Fruit fly (Drosophila melanogaster) whole organism, wandering third instar larva: ENCODE results near the gene Lnk.

Source experiments
- Abd-B ChIP-seq: fragments of >200 bp; optimal IDR thresholded peaks from 2 replicates; lab custom pipeline; 2017; ENCODE audit warnings: missing biosample characterization, missing genetic modification characterization
- CG32264 ChIP-seq: fragments of 200-800 bp; sonication (Bioruptor generic); optimal IDR thresholded peaks from 2 replicates; lab custom pipeline; 2016; ENCODE audit warnings: missing biosample characterization, missing genetic modification characterization
- CG9705 ChIP-seq: fragments of 200-800 bp; sonication (Bioruptor generic); optimal IDR thresholded peaks from 2 replicates; lab custom pipeline; 2018; ENCODE audit warnings: missing biosample characterization, mild to moderate bottlenecking, missing genetic modification characterization
- CrebA ChIP-seq: fragments of 200-800 bp; sonication (Bioruptor generic); optimal IDR thresholded peaks from 2 replicates; lab custom pipeline; 2016; ENCODE audit warnings: missing biosample characterization, mild to moderate bottlenecking, missing genetic modification characterization, borderline replicate concordance
- Dfd ChIP-seq: fragments of >200 bp; optimal IDR thresholded peaks from 2 replicates; lab custom pipeline; 2017; ENCODE audit warnings: missing biosample characterization, missing genetic modification characterization
- Dif ChIP-seq: fragments of 200-275, 200-300 bp; sonication (Bioruptor generic); optimal IDR thresholded peaks from 2 replicates; lab custom pipeline; 2018; ENCODE audit warnings: missing biosample characterization, missing genetic modification characterization; ENCODE audit not compliant: partially characterized antibody
- GATAd ChIP-seq: sonication (Bioruptor generic); optimal IDR thresholded peaks from 2 replicates; lab custom pipeline; 2016; ENCODE audit warnings: missing biosample characterization, missing genetic modification characterization
- HLH106 ChIP-seq: fragments of 200-800 bp; optimal IDR thresholded peaks from 3 replicates; lab custom pipeline; 2019; ENCODE audit warnings: missing biosample characterization, mild to moderate bottlenecking, missing genetic modification characterization, moderate library complexity
- Hnf4 ChIP-seq: fragments of 200-800 bp; sonication (Bioruptor generic); optimal IDR thresholded peaks from 2 replicates; lab custom pipeline; 2016; ENCODE audit warnings: missing biosample characterization, mild to moderate bottlenecking, missing genetic modification characterization
- Hr78 ChIP-seq: fragments of >200 bp; optimal IDR thresholded peaks from 2 replicates; lab custom pipeline; 2017; ENCODE audit warnings: missing biosample characterization, missing genetic modification characterization
- Hr83 ChIP-seq: fragments of 200-300 bp; sonication (Bioruptor generic); optimal IDR thresholded peaks from 2 replicates; lab custom pipeline; 2016; ENCODE audit warnings: missing biosample characterization, mild to moderate bottlenecking, missing genetic modification characterization, moderate library complexity; ENCODE audit not compliant: poor library complexity, severe bottlenecking
- Jra ChIP-seq: sonication (Bioruptor generic); optimal IDR thresholded peaks from 2 replicates; lab custom pipeline; 2016; ENCODE audit warnings: missing biosample characterization, missing genetic modification characterization
- Mio ChIP-seq: sonication (Bioruptor generic); optimal IDR thresholded peaks from 2 replicates; lab custom pipeline; 2016; ENCODE audit warnings: missing biosample characterization, missing genetic modification characterization
- N ChIP-seq: fragments of >200 bp; optimal IDR thresholded peaks from 2 replicates; lab custom pipeline; 2018; ENCODE audit warnings: missing biosample characterization, missing external identifiers, missing genetic modification characterization
- Rel ChIP-seq, 2 experiments: fragments of 200-800 bp; sonication (Bioruptor generic) in 1 of 2; optimal IDR thresholded peaks; 2 replicates in 1 of 2; 3 replicates in 1 of 2; lab custom pipeline; 2016 to 2019; ENCODE audit warnings: mild to moderate bottlenecking in 2 of 2, missing biosample characterization in 2 of 2, missing genetic modification characterization in 2 of 2, moderate library complexity in 1 of 2
- Sp1 ChIP-seq: fragments of 200-800 bp; sonication (Bioruptor generic); optimal IDR thresholded peaks from 3 replicates; lab custom pipeline; 2019; ENCODE audit warnings: missing biosample characterization, mild to moderate bottlenecking, missing genetic modification characterization, moderate library complexity
- brk ChIP-seq: fragments of 200-800 bp; sonication (Bioruptor generic); optimal IDR thresholded peaks from 2 replicates; lab custom pipeline; 2016; ENCODE audit warnings: missing biosample characterization, mild to moderate bottlenecking, missing genetic modification characterization
- dl ChIP-seq, 2 experiments: fragments of 175-275, 200-275 bp in 1 of 2; fragments of 200-275 bp in 1 of 2; sonication (Bioruptor generic); optimal IDR thresholded peaks; lab custom pipeline; 2018; ENCODE audit warnings: mild to moderate bottlenecking in 2 of 2, missing biosample characterization in 2 of 2, missing genetic modification characterization in 2 of 2, moderate library complexity in 2 of 2; ENCODE audit not compliant: partially characterized antibody in 2 of 2, insufficient read depth in 1 of 2
- dmrt93B ChIP-seq: fragments of 200-800 bp; sonication (Bioruptor generic); optimal IDR thresholded peaks from 2 replicates; lab custom pipeline; 2018; ENCODE audit warnings: missing biosample characterization, mild to moderate bottlenecking, missing genetic modification characterization
- dsf ChIP-seq: sonication (Bioruptor generic); optimal IDR thresholded peaks from 2 replicates; lab custom pipeline; 2016; ENCODE audit warnings: missing biosample characterization, missing genetic modification characterization, borderline replicate concordance
- ey ChIP-seq: fragments of 200-800 bp; sonication (Bioruptor generic); optimal IDR thresholded peaks from 2 replicates; lab custom pipeline; 2016; ENCODE audit warnings: missing biosample characterization, missing genetic modification characterization
- fru ChIP-seq: fragments of 200-800 bp; sonication (Bioruptor generic); optimal IDR thresholded peaks from 3 replicates; lab custom pipeline; 2016; ENCODE audit warnings: missing biosample characterization, mild to moderate bottlenecking, missing genetic modification characterization
- h ChIP-seq: fragments of 200-800 bp; sonication (Bioruptor generic); optimal IDR thresholded peaks from 3 replicates; lab custom pipeline; 2016; ENCODE audit warnings: missing biosample characterization, mild to moderate bottlenecking, missing genetic modification characterization
- jim ChIP-seq: fragments of 175-275, 200-325 bp; sonication (Bioruptor generic); optimal IDR thresholded peaks from 2 replicates; lab custom pipeline; 2016; ENCODE audit warnings: missing biosample characterization, mild to moderate bottlenecking, missing genetic modification characterization
- pan ChIP-seq: fragments of >200 bp; optimal IDR thresholded peaks from 2 replicates; lab custom pipeline; 2017
- psq ChIP-seq: fragments of 200-800 bp; sonication (Bioruptor generic); optimal IDR thresholded peaks from 3 replicates; lab custom pipeline; 2017; ENCODE audit warnings: missing biosample characterization, mild to moderate bottlenecking, missing genetic modification characterization, moderate library complexity
- rgr ChIP-seq: fragments of 200-800 bp; sonication (Bioruptor generic); optimal IDR thresholded peaks from 3 replicates; lab custom pipeline; 2016; ENCODE audit warnings: missing biosample characterization, mild to moderate bottlenecking, missing genetic modification characterization
- sv ChIP-seq: fragments of 200-800 bp; sonication (Bioruptor generic); optimal IDR thresholded peaks from 3 replicates; lab custom pipeline; 2016; ENCODE audit warnings: missing biosample characterization, missing genetic modification characterization
- usp ChIP-seq: fragments of >200 bp; optimal IDR thresholded peaks from 2 replicates; lab custom pipeline; 2017; ENCODE audit warnings: missing biosample characterization, missing genetic modification characterization

Gene Lnk

dm6 chr3R:25854825-25855224, 33.5 kb upstream of the Lnk start:
- peak; percentile 13 for TF ChIP-seq HLH106 (tag; lab: Kevin White, UChicago)
- no peak for TF ChIP-seq usp
- no peak for TF ChIP-seq rgr (GFP tag; lab: Kevin White, UChicago)
- TF ChIP-seq Mio (GFP tag; lab: Kevin White, UChicago), result no peak

DNA sequence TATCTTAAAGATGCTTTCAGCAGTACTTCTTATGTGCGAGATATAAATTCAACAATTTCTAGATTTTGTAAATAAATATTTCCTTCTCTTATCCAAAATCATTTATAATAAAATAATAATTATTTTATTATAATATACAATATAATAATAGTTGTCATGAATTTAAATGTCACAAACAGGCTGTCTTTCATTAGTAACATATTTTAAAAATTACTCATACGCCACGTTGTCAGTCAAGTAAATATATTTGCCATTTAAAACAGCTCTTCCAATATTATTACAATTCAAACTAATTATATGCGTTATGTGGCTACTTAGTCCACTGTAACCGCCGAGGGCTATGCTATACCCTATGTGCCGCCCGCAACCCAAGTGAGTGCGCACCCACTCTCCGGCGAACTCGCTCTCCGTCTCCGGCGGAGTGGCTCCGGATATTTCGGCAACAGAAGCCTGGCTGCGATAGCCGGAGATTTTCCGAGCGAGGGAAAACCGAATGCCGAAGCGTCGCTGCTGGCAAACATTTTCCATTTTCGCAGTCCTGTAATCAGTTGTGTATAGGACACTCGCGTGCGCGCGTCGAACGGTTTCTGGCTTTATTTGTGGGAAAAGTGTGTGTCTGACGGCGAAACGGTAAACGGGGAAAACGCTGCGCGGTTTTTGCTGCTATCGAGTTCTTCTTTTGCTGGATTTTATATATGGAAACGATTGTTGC, 32.6 kb upstream of the Lnk start, which contains the start of gene CG5890:
Gene CG5890 (plus strand): TSS at position 561 of the 712 bp plus-strand sequence.
- TF ChIP-seq Dif (GFP tag; lab: Kevin White, UChicago), result no peak
- no peak for TF ChIP-seq Jra (GFP tag; lab: Kevin White, UChicago)
- no peak for TF ChIP-seq dsf (GFP tag; lab: Kevin White, UChicago)
- no peak for TF ChIP-seq CrebA (GFP tag; lab: Kevin White, UChicago)
- TF ChIP-seq Dfd (GFP tag; lab: Kevin White, UChicago), result no peak
- TF ChIP-seq dl (GFP tag; optimal IDR thresholded peaks at IDR 0.05; lab: Kevin White, UChicago; ENCODE audit: insufficient read depth in 1 of 2, partially characterized antibody in 2 of 2), result no peak
- no peak for TF ChIP-seq h (GFP tag; lab: Kevin White, UChicago)
- TF ChIP-seq dmrt93B (GFP tag; lab: Kevin White, UChicago), result no peak
- no peak for TF ChIP-seq ey (GFP tag; lab: Kevin White, UChicago)
- TF ChIP-seq Sp1 (GFP tag; lab: Kevin White, UChicago), result no peak
- TF ChIP-seq Hr78 (GFP tag; lab: Kevin White, UChicago), result no peak
- no peak for TF ChIP-seq rgr (GFP tag; lab: Kevin White, UChicago)
- TF ChIP-seq jim (GFP tag; lab: Kevin White, UChicago), result no peak
- no peak for TF ChIP-seq Rel (GFP tag; optimal IDR thresholded peaks at IDR 0.05; lab: Kevin White, UChicago)
- TF ChIP-seq Rel (tag; optimal IDR thresholded peaks at IDR 0.05; lab: Kevin White, UChicago), result no peak
- no peak for TF ChIP-seq CG32264 (GFP tag; lab: Kevin White, UChicago)
- no peak for TF ChIP-seq Abd-B (GFP tag; lab: Kevin White, UChicago)
- no peak for TF ChIP-seq brk (GFP tag; lab: Kevin White, UChicago)
- no peak for TF ChIP-seq Hr83 (GFP tag; lab: Kevin White, UChicago)
- no peak for TF ChIP-seq HLH106 (tag; lab: Kevin White, UChicago)
- no peak for TF ChIP-seq N (GFP tag; lab: Kevin White, UChicago)

DNA sequence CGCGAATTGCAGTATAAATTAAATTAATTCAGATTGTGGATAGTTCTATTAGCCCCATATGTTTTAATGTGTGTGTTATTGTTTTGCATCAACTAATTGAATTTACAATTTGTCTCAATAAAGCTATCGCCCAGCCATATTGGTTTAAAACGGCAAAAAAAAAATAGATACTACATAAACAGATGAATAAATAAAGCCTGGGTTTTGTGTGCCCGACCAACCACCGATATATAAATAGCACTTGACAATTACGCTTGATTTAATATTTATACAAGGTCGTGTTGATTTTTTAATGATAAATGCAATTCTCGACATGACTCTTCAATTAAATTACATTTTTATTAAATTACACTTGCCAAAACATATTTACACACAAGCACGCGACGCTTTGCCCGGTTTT, 18.0 kb upstream of the Lnk start:
- TF ChIP-seq Hr83 (GFP tag; lab: Kevin White, UChicago) (peak; percentile 15), h (GFP tag; lab: Kevin White, UChicago) (no peak)

DNA sequence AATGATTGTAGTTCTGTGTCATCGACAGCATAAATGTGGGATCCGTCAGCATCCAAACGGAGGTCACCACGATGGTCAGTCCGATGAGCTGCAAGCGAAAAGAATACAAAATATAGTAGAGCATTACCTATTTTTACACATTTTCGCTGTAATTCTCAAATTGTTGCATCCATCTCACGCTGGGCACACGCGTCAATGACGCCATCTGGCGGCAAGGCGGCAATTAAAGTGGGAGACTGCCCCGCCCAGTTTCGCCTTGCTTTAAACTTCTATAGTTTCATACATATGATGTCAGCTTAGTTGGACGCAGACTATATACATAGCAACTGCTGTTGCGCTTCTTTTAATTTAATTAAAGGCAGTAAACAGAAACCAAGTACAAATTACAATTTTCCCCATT, 11.7 kb upstream of the Lnk start:
- TF ChIP-seq psq (GFP tag; lab: Kevin White, UChicago) (no peak), GATAd (no peak), dmrt93B (GFP tag; lab: Kevin White, UChicago) (no peak), brk (GFP tag; lab: Kevin White, UChicago) (no peak), h (GFP tag; lab: Kevin White, UChicago) (no peak), pan (lab: Kevin White, UChicago) (no peak), Hr78 (GFP tag; lab: Kevin White, UChicago) (no peak), CG9705 (no peak), fru (GFP tag; lab: Kevin White, UChicago) (no peak), Rel (GFP tag; optimal IDR thresholded peaks at IDR 0.05; lab: Kevin White, UChicago) (no peak), Rel (tag; optimal IDR thresholded peaks at IDR 0.05; lab: Kevin White, UChicago) (no peak), Sp1 (GFP tag; lab: Kevin White, UChicago) (no peak), sv (GFP tag; lab: Kevin White, UChicago) (no peak), Hnf4 (GFP tag; lab: Kevin White, UChicago) (no peak), Dif (GFP tag; lab: Kevin White, UChicago) (no peak)
- TF ChIP-seq, all 38 proteins: peak for 0

DNA sequence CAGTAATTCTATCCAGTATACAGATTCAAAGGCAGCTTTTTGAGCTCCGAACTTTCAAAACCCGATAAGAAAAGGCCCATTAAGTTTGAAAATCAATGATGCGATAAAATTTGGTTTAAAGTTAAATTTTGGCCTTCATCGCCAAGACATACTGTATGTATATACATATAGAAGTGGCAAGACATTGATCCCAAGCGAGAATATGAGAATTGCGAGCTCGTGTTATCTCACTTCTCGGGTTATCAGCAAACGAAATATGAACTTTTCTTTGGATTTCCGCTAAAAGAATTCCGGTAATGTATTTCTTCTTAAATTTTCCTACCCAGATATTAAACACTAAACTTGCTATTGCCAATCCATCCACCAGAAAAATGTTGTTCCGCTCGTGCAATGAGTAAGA, 11.3 kb upstream of the Lnk start:
- no peak for TF ChIP-seq N (GFP tag; lab: Kevin White, UChicago)
- TF ChIP-seq dmrt93B (GFP tag; lab: Kevin White, UChicago), result no peak
- TF ChIP-seq sv (GFP tag; lab: Kevin White, UChicago), result no peak
- TF ChIP-seq, all 38 proteins: peak for 0
